Fruit fly (Drosophila melanogaster) whole organism, embryonic: ENCODE data around the gene loqs.

Experiments used
- Adf1 ChIP-seq: fragments of 200-800 bp; sonication (Bioruptor generic); IDR thresholded peaks from 2 replicates; pipeline ENCODE4 v1.3.6; 2022; ENCODE audit warnings: missing biosample characterization, missing genetic modification characterization
- B-H1 ChIP-seq: fragments of 200-800 bp; sonication (Bioruptor generic); IDR thresholded peaks from 3 replicates; pipeline ENCODE4 v1.3.6; 2022; ENCODE audit warnings: missing biosample characterization, missing genetic modification characterization
- CG10979 ChIP-seq: fragments of 200-800 bp; sonication (Bioruptor generic); optimal IDR thresholded peaks from 2 replicates; lab custom pipeline; 2018; ENCODE audit warnings: missing biosample characterization, mild to moderate bottlenecking, missing genetic modification characterization, moderate library complexity
- CG11504 ChIP-seq: fragments of 200-800 bp; sonication (Bioruptor generic); optimal IDR thresholded peaks from 3 replicates; lab custom pipeline; 2019; ENCODE audit warnings: missing biosample characterization, mild to moderate bottlenecking, missing genetic modification characterization, moderate library complexity
- CG11560 ChIP-seq: fragments of 200-800 bp; sonication (Bioruptor generic); IDR thresholded peaks from 3 replicates; pipeline ENCODE4 v1.3.6; 2022; ENCODE audit warnings: missing biosample characterization, missing genetic modification characterization
- CG11695 ChIP-seq: fragments of 200-800 bp; sonication (Bioruptor generic); IDR thresholded peaks from 3 replicates; pipeline ENCODE4 v1.3.6; 2022; ENCODE audit warnings: missing biosample characterization, missing genetic modification characterization
- CG12071 ChIP-seq: fragments of 200-800 bp; sonication (Bioruptor generic); optimal IDR thresholded peaks from 3 replicates; lab custom pipeline; 2018; ENCODE audit warnings: missing biosample characterization, mild to moderate bottlenecking, missing genetic modification characterization
- CG12155 ChIP-seq: fragments of 200-800 bp; sonication (Bioruptor generic); optimal IDR thresholded peaks from 3 replicates; lab custom pipeline; 2016; ENCODE audit warnings: missing biosample characterization, missing genetic modification characterization
- CG12391 ChIP-seq: fragments of 200-800 bp; sonication (Bioruptor generic); optimal IDR thresholded peaks from 3 replicates; lab custom pipeline; 2018; ENCODE audit warnings: missing biosample characterization, mild to moderate bottlenecking, missing genetic modification characterization, moderate library complexity
- CG13775 ChIP-seq: fragments of 200-800 bp; sonication (Bioruptor generic); optimal IDR thresholded peaks from 3 replicates; lab custom pipeline; 2017; ENCODE audit warnings: missing biosample characterization, mild to moderate bottlenecking, missing genetic modification characterization
- CG15269 ChIP-seq: fragments of 200-800 bp; sonication (Bioruptor generic); optimal IDR thresholded peaks from 2 replicates; lab custom pipeline; 2018; ENCODE audit warnings: missing biosample characterization, mild to moderate bottlenecking, missing genetic modification characterization, moderate library complexity
- CG15514 ChIP-seq: fragments of 200-800 bp; sonication (Bioruptor generic); optimal IDR thresholded peaks from 3 replicates; lab custom pipeline; 2017; ENCODE audit warnings: missing biosample characterization, missing genetic modification characterization, mild to moderate bottlenecking, moderate library complexity, missing genetic modification reagents
- CG2120 ChIP-seq: fragments of 200-800 bp; sonication (Bioruptor generic); optimal IDR thresholded peaks from 3 replicates; lab custom pipeline; 2016; ENCODE audit warnings: missing biosample characterization, missing genetic modification characterization
- CG2678 ChIP-seq: fragments of 200-800 bp; sonication (Bioruptor generic); optimal IDR thresholded peaks from 3 replicates; lab custom pipeline; 2019; ENCODE audit warnings: missing biosample characterization, mild to moderate bottlenecking, missing genetic modification characterization, moderate library complexity
- CG30403 ChIP-seq: fragments of 200-800 bp; sonication (Bioruptor generic); optimal IDR thresholded peaks from 3 replicates; lab custom pipeline; 2016; ENCODE audit warnings: missing biosample characterization, missing genetic modification characterization
- CG3281 ChIP-seq: fragments of 200-800 bp; sonication (Bioruptor generic); optimal IDR thresholded peaks from 3 replicates; lab custom pipeline; 2017; ENCODE audit warnings: missing biosample characterization, mild to moderate bottlenecking, missing genetic modification characterization
- CG6254 ChIP-seq: fragments of 200-800 bp; sonication (Bioruptor generic); optimal IDR thresholded peaks from 3 replicates; lab custom pipeline; 2017; ENCODE audit warnings: mild to moderate bottlenecking, missing biosample characterization, missing genetic modification reagents, missing genetic modification characterization
- CG7839 ChIP-seq: fragments of 200-800 bp; sonication (Bioruptor generic); optimal IDR thresholded peaks from 3 replicates; lab custom pipeline; 2018; ENCODE audit warnings: missing biosample characterization, mild to moderate bottlenecking, missing genetic modification characterization, moderate library complexity
- CG8290 ChIP-seq, 3 experiments: fragments of 200-800 bp; sonication (Bioruptor generic); optimal IDR thresholded peaks; 2 replicates each; lab custom pipeline; 2016 to 2019; ENCODE audit warnings: missing biosample characterization in 3 of 3, missing genetic modification characterization in 3 of 3, mild to moderate bottlenecking in 2 of 3, moderate library complexity in 1 of 3
- Chrac-16 ChIP-seq: fragments of 200-800 bp; sonication (Bioruptor generic); optimal IDR thresholded peaks from 3 replicates; lab custom pipeline; 2016; ENCODE audit warnings: missing biosample characterization, missing genetic modification characterization
- Deaf1 ChIP-seq: fragments of 200-800 bp; optimal IDR thresholded peaks from 3 replicates; lab custom pipeline; 2019; ENCODE audit warnings: missing biosample characterization, mild to moderate bottlenecking, missing genetic modification characterization, moderate library complexity
- Drgx ChIP-seq: fragments of 200-800 bp; sonication (Bioruptor generic); IDR thresholded peaks from 2 replicates; pipeline ENCODE4 v1.3.6; 2022; ENCODE audit warnings: missing biosample characterization, missing genetic modification characterization
- Hr51 ChIP-seq, 2 experiments: fragments of 200-800 bp; sonication (Bioruptor generic); optimal IDR thresholded peaks; 2 replicates in 1 of 2; 3 replicates in 1 of 2; lab custom pipeline; 2016 to 2018; ENCODE audit warnings: missing biosample characterization in 2 of 2, missing genetic modification characterization in 2 of 2, mild to moderate bottlenecking in 1 of 2, moderate library complexity in 1 of 2
- Med ChIP-seq: fragments of 200-800 bp; sonication (Bioruptor generic); peaks from one replicate; lab custom pipeline; 2016; ENCODE audit warnings: missing biosample characterization, missing genetic modification characterization, mild to moderate bottlenecking, inconsistent platforms, moderate library complexity
- Meics ChIP-seq: fragments of 200-800 bp; sonication (Bioruptor generic); optimal IDR thresholded peaks from 2 replicates; lab custom pipeline; 2017; ENCODE audit warnings: missing biosample characterization, mild to moderate bottlenecking, missing genetic modification characterization
- PHDP ChIP-seq: fragments of 200-800 bp; sonication (Bioruptor generic); optimal IDR thresholded peaks from 3 replicates; lab custom pipeline; 2018; ENCODE audit warnings: missing biosample characterization, mild to moderate bottlenecking, missing genetic modification characterization, moderate library complexity
- Pdp1 ChIP-seq, 2 experiments: fragments of 200-800 bp; sonication (Bioruptor generic); optimal IDR thresholded peaks; 3 replicates each; lab custom pipeline; 2016; ENCODE audit warnings: missing biosample characterization in 2 of 2, missing genetic modification characterization in 2 of 2, mild to moderate bottlenecking in 1 of 2, moderate library complexity in 1 of 2
- Rfx ChIP-seq: fragments of 200-800 bp; sonication (Bioruptor generic); IDR thresholded peaks from 2 replicates; pipeline ENCODE4 v1.3.6; 2022; ENCODE audit warnings: missing biosample characterization, missing genetic modification characterization
- Rx ChIP-seq: fragments of 200-800 bp; sonication (Bioruptor generic); IDR thresholded peaks from 2 replicates; pipeline ENCODE4 v1.3.6; 2022; ENCODE audit warnings: missing biosample characterization, missing genetic modification characterization
- Sox102F ChIP-seq: fragments of 200-800 bp; sonication (Bioruptor generic); optimal IDR thresholded peaks from 2 replicates; lab custom pipeline; 2018; ENCODE audit warnings: missing biosample characterization, mild to moderate bottlenecking, missing genetic modification characterization, moderate library complexity
- Stat92E ChIP-seq, 3 experiments: fragments of >200 bp in 2 of 3; fragments of 200-800 bp in 1 of 3; sonication (Bioruptor generic) in 1 of 3; optimal IDR thresholded peaks; 2 replicates each; lab custom pipeline; 2017 to 2019; ENCODE audit warnings: missing biosample characterization in 3 of 3, missing genetic modification characterization in 3 of 3, mild to moderate bottlenecking in 1 of 3, moderate library complexity in 1 of 3
- cad ChIP-seq: fragments of >200 bp; optimal IDR thresholded peaks from 2 replicates; lab custom pipeline; 2017; ENCODE audit warnings: missing biosample characterization, missing genetic modification characterization
- dmrt99B ChIP-seq: fragments of 200-800 bp; sonication (Bioruptor generic); optimal IDR thresholded peaks from 2 replicates; lab custom pipeline; 2018; ENCODE audit warnings: missing biosample characterization, mild to moderate bottlenecking, missing genetic modification characterization, moderate library complexity
- gem ChIP-seq: fragments of 200-800 bp; sonication (Bioruptor generic); optimal IDR thresholded peaks from 2 replicates; lab custom pipeline; 2019; ENCODE audit warnings: missing biosample characterization, mild to moderate bottlenecking, missing genetic modification characterization, moderate library complexity
- gfzf ChIP-seq: fragments of 200-800 bp; sonication (Bioruptor generic); optimal IDR thresholded peaks from 2 replicates; lab custom pipeline; 2016; ENCODE audit warnings: missing biosample characterization, mild to moderate bottlenecking, missing genetic modification characterization, moderate library complexity
- grau ChIP-seq: fragments of 200-800 bp; optimal IDR thresholded peaks from 3 replicates; lab custom pipeline; 2019; ENCODE audit warnings: missing biosample characterization, mild to moderate bottlenecking, missing genetic modification characterization, moderate library complexity
- her ChIP-seq: fragments of 200-800 bp; sonication (Bioruptor generic); optimal IDR thresholded peaks from 2 replicates; lab custom pipeline; 2016; ENCODE audit warnings: missing biosample characterization, missing genetic modification characterization
- hkb ChIP-seq, 2 experiments: fragments of 200-800 bp in 1 of 2; fragments of >200 bp in 1 of 2; sonication (Bioruptor generic) in 1 of 2; IDR thresholded peaks in 1 of 2; optimal IDR thresholded peaks in 1 of 2; 2 replicates each; pipeline versions ENCODE4 v1.3.6 to Lab custom; 2017 to 2022; ENCODE audit warnings: missing biosample characterization in 1 of 2, missing genetic modification characterization in 1 of 2
- jigr1 ChIP-seq: fragments of 200-800 bp; sonication (Bioruptor generic); IDR thresholded peaks from 3 replicates; pipeline ENCODE4 v1.3.6; 2022; ENCODE audit warnings: missing biosample characterization, missing genetic modification characterization
- row ChIP-seq: fragments of 200-800 bp; sonication (Bioruptor generic); IDR thresholded peaks from 3 replicates; pipeline ENCODE4 v1.3.6; 2022; ENCODE audit warnings: missing biosample characterization, missing genetic modification characterization
- sens ChIP-seq: fragments of 200-800 bp; sonication (Bioruptor generic); peaks from one replicate; lab custom pipeline; 2016; ENCODE audit warnings: missing biosample characterization, missing genetic modification characterization
- slbo ChIP-seq: fragments of 200-800 bp; sonication (Bioruptor generic); IDR thresholded peaks from 2 replicates; pipeline ENCODE4 v1.3.6; 2022; ENCODE audit warnings: missing biosample characterization, missing genetic modification characterization
- unpg ChIP-seq: fragments of 200-800 bp; sonication (Bioruptor generic); optimal IDR thresholded peaks from 3 replicates; lab custom pipeline; 2018; ENCODE audit warnings: missing biosample characterization, mild to moderate bottlenecking, missing genetic modification characterization, moderate library complexity
- zf30C ChIP-seq: fragments of 200-800 bp; sonication (Bioruptor generic); optimal IDR thresholded peaks from 3 replicates; lab custom pipeline; 2018; ENCODE audit warnings: missing biosample characterization, mild to moderate bottlenecking, missing genetic modification characterization

Gene loqs

DNA sequence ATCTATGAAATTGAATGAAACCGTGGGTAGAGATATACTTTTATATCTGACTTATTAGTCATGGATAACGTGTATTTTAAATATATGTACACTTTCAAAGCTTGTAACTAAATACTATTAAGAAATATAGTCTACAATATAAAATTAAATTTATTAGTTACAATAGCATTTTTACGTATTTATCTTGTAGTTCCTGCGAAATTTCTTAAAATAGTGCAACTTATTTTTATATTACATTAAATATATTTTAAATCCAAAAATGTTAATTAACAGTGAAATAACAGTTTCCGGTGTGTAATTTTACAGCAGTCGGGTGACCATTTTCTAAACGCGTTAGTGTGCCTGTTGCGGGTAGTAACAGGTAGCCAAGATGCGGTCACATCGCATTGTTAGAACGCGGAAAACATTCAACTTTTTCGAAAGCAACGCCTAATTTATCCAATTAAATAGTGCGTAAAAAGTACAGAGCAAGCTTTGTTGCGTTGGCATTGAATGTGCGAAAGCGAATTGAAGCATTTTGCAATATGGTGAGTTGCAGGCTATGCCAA lies 16.2 kb downstream of the loqs start, which contains the start of the genes CG10859 and CG7110 (continued):
- TF ChIP-seq jigr1 = no peak
- peak; percentile 86 for TF ChIP-seq gfzf (GFP tag; lab: Kevin White, UChicago)

DNA sequence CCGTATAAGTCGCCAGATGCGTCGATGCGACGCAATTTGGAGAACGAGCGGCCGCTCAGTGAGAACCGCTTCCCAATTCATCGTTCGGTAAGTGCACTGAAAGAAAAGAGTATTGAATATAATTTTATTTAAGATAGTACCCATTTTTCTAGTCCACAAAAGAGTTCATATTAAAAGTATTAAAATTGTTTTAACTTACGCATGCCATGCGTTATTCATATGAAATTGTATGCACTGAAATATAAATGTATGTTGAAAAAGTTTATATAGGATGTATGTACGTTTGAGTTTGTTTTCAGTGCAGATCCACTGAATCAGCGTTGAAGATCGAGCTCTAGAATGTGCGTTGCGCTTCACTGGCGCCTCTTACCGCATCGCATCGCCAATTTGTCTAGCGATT lies 17.1 kb downstream of the loqs start:
- peak; percentile 18 for TF ChIP-seq CG15269
- TF ChIP-seq CG10979 = no peak
- TF ChIP-seq CG8290 (GFP tag; optimal IDR thresholded peaks at IDR 0.05; lab: Kevin White, UChicago) = no peak
- no peak for TF ChIP-seq CG8290 (tag; optimal IDR thresholded peaks at IDR 0.05; lab: Kevin White, UChicago)
- no peak for TF ChIP-seq CG6254 (GFP tag; lab: Kevin White, UChicago)
- TF ChIP-seq row (GFP tag; lab: Robert Waterston, UW) = peak; percentile 53
- peak; percentile 86 for TF ChIP-seq sens
- peak in 1 of 2 experiments; percentile 4 for TF ChIP-seq Pdp1 (GFP tag; optimal IDR thresholded peaks at IDR 0.05; lab: Kevin White, UChicago)
- TF ChIP-seq PHDP (tag; lab: Kevin White, UChicago) = peak; percentile 8
- no peak for TF ChIP-seq Chrac-16
- TF ChIP-seq zf30C (GFP tag; lab: Kevin White, UChicago) = peak; percentile 15
- TF ChIP-seq CG2120 (GFP tag; lab: Kevin White, UChicago) = peak; percentile 9
- TF ChIP-seq Sox102F (GFP tag; lab: Kevin White, UChicago) = peak; percentile 16
- peak; percentile 17 for TF ChIP-seq unpg (GFP tag; lab: Kevin White, UChicago)
- TF ChIP-seq CG11695 (GFP tag; lab: Robert Waterston, UW) = 0 out of 3 replicates have a peak, but pooled peaks have one; percentile 17
- TF ChIP-seq hkb (optimal IDR thresholded peaks at IDR 0.05; lab: Kevin White, UChicago) = no peak
- TF ChIP-seq hkb (GFP tag; IDR thresholded peaks at IDR 0.05; lab: Robert Waterston, UW) = 0 out of 2 replicates have a peak, but pooled peaks have one; percentile 11
- TF ChIP-seq CG13775 (GFP tag; lab: Kevin White, UChicago) = peak; percentile 5
- TF ChIP-seq Rx = no peak
- TF ChIP-seq Med = peak; percentile 69
- 0 out of 2 replicates have a peak, but pooled peaks have one; percentile 12 for TF ChIP-seq Rfx
- peak; percentile 15 for TF ChIP-seq CG11504 (tag; lab: Kevin White, UChicago)
- TF ChIP-seq B-H1 (GFP tag; lab: Robert Waterston, UW) = no peak
- peak; percentile 24 for TF ChIP-seq CG7839 (tag; lab: Kevin White, UChicago)
- TF ChIP-seq CG11560 (tag; lab: Robert Waterston, UW) = no peak
- no peak for TF ChIP-seq CG12071 (GFP tag; lab: Kevin White, UChicago)
- peak; percentile 7 for TF ChIP-seq CG30403
- TF ChIP-seq gem (tag; lab: Kevin White, UChicago) = peak; percentile 43
- peak in 1 of 2 experiments; percentile 11 for TF ChIP-seq Hr51 (GFP tag; optimal IDR thresholded peaks at IDR 0.05; lab: Kevin White, UChicago)
- peak; percentile 28; the same call in 1 of the 2 replicates for TF ChIP-seq Drgx (GFP tag; lab: Robert Waterston, UW)
- TF ChIP-seq CG3281 (GFP tag; lab: Kevin White, UChicago) = peak; percentile 11
- peak; percentile 46; the same call in 1 of the 2 replicates for TF ChIP-seq slbo
- peak; percentile 2 for TF ChIP-seq CG12391
- no peak for TF ChIP-seq Adf1
- TF ChIP-seq Stat92E (GFP tag; optimal IDR thresholded peaks at IDR 0.05; lab: Kevin White, UChicago) = no peak
- TF ChIP-seq dmrt99B = peak; percentile 11
- peak; percentile 64 for TF ChIP-seq Deaf1 (tag; lab: Kevin White, UChicago)
- no peak for TF ChIP-seq her (GFP tag; lab: Kevin White, UChicago)
- peak; percentile 3 for TF ChIP-seq CG15514
- no peak for TF ChIP-seq cad (GFP tag; lab: Kevin White, UChicago)
- peak; percentile 29 for TF ChIP-seq grau (tag; lab: Kevin White, UChicago)
- peak; percentile 3 for TF ChIP-seq Meics
- TF ChIP-seq CG12155 (GFP tag; lab: Kevin White, UChicago) = no peak
- peak; percentile 22 for TF ChIP-seq CG2678 (tag; lab: Kevin White, UChicago)
